Worm (Caenorhabditis elegans): ENCODE results near the gene F14H3.12.

F14H3.12 gene

DNA sequence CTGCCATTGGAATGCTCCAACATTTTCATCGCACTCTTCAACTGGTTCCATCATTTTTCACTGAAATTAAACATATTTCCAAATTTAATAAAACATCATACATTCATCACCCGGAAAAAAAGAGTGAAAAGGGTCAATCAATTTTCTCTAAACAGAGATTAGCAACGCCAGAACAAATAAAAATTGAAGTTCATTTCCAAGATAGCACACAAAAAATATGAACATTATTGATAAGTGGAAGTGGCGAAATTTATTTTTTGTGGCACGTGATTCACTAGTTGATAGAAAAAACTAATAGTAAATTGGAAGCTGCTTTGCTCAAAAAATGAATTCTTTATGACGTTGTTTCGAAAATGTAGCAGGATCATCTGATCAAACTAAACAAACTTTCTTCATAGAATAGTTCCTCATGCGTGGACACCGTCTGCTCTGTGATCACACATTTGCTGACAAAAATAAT, at the start of gene F14H3.12, which contains the start of gene srj-29:
TSS of gene F14H3.12 (minus strand) at position 74 of the 460 bp plus-strand sequence.
TSS of gene srj-29 (plus strand) at position 410 of the 460 bp plus-strand sequence.
- TF ChIP-seq ztf-11 (tag; optimal IDR thresholded peaks at IDR 0.05) (no peak), nhr-77 (tag; optimal IDR thresholded peaks at IDR 0.05) (no peak), nhr-237 (tag; optimal IDR thresholded peaks at IDR 0.05) (no peak), fos-1 (tag; optimal IDR thresholded peaks at IDR 0.05) (peak; percentile 30)

DNA sequence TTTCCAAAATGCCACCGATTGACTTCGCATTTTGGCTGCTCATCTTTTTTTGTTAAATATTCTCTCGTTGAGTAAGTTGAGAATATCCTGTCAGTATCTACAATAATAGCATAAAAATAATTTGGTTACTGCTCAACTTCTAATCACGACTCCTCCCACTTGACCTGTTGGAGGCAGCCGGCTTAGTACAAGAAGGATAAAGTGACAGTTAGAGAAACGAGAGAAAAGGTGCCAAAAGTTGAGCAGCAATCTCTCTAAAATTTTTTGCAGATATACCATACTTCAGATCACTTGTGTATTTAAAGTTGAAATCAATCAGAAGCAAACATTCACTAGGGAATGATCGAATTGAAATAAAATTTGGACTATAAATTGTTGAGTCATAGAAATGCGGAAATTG, 49.6 kb upstream of the F14H3.12 start, which contains the start of gene nhr-111:
TSS of gene nhr-111 (minus strand) at position 101 of the 400 bp plus-strand sequence.
- TF ChIP-seq Y55F3AM.14 (GFP tag; optimal IDR thresholded peaks at IDR 0.05) (no peak), nhr-6 (tag; optimal IDR thresholded peaks at IDR 0.05) (no peak), snpc-4 (tag; optimal IDR thresholded peaks at IDR 0.05) (no peak), elt-1 (tag; optimal IDR thresholded peaks at IDR 0.05) (no peak), nhr-77 (tag; optimal IDR thresholded peaks at IDR 0.05) (no peak), ama-1 (optimal IDR thresholded peaks at IDR 0.05) (no peak), nhr-129 (tag; optimal IDR thresholded peaks at IDR 0.05) (no peak), sma-3 (GFP tag; optimal IDR thresholded peaks at IDR 0.05) (no peak)

DNA sequence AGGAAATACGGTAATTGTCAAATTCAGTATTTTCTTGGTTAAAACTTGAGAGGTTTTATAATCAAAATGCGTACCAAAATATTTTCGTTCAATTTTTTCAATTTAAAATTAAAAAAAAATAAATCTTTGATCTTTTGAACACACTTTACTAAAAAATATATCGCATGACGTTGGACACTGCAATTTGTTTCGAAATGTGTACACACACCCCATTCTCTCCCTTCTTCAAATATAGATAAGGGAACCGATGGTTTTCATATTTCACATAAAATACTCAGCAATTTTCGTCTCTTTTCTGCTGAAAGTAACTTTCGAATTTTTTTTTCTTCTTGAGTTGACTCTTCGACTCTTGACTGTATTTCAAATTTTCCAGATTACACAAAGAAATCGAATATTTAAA, 46.3 kb upstream of the F14H3.12 start:
- TF ChIP-seq fos-1 (tag; optimal IDR thresholded peaks at IDR 0.05) (peak; percentile 24), F13H6.1 (tag; optimal IDR thresholded peaks at IDR 0.05) (no peak)

DNA sequence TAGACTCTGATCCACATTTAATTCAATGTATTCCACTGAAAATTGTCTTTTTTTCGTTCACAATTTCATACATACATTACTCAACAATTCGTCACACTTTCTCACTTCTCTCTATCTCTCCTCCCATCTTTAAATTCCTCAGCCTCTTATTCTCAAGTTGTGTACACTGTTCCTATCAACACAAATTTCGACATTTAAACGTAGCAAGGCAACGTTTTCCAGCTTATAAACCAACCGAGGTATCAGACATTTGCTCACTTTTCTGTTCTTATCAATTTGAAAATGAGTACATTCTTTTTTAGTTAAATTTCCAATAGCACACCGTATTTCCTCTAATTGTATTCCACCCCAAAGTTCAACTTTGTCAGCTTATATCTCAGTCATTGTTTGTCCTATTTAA, 45.8 kb upstream of the F14H3.12 start, which contains the start of gene skr-3:
TSS of gene skr-3 (plus strand) at position 163 of the 400 bp plus-strand sequence.
- TF ChIP-seq gmeb-1 (tag; optimal IDR thresholded peaks at IDR 0.05) (no peak), fos-1 (tag; optimal IDR thresholded peaks at IDR 0.05) (peak; percentile 71), sma-9 (GFP tag; optimal IDR thresholded peaks at IDR 0.05) (peak; percentile 38), sma-9 (tag; optimal IDR thresholded peaks at IDR 0.05) (no peak), R02D3.7 (tag; optimal IDR thresholded peaks at IDR 0.05) (no peak), ceh-16 (tag; optimal IDR thresholded peaks at IDR 0.05) (no peak)

DNA sequence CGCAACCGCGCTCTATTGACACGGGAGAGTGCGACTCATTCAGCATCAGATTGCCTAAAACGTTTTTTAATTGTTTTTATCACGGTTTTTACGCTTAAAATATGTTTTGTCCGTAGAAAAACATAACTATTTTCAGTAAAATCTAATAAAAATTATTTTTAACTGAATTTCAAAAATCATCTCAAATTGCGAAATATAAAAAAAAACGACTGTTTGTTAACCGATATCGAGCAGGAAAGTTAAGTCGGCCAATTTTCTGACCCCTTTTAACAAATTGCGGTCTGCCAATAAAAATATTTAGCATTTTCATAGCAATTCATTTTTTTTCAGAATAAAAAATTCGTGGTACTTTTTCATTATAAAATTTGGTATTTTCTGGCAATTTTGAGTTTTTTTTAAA, 45.4 kb upstream of the F14H3.12 start:
- no peak for TF ChIP-seq Y55F3AM.14 (GFP tag; optimal IDR thresholded peaks at IDR 0.05)
- TF ChIP-seq lin-39 (tag; optimal IDR thresholded peaks at IDR 0.05): no peak
- TF ChIP-seq C34F6.9 (tag; optimal IDR thresholded peaks at IDR 0.05): no peak
- no peak for TF ChIP-seq nhr-11 (tag; optimal IDR thresholded peaks at IDR 0.05)
- TF ChIP-seq nhr-6 (tag; optimal IDR thresholded peaks at IDR 0.05): no peak
- no peak for TF ChIP-seq peb-1 (tag; optimal IDR thresholded peaks at IDR 0.05)
- no peak for TF ChIP-seq aly-2 (tag; optimal IDR thresholded peaks at IDR 0.05)
- no peak for TF ChIP-seq nhr-23 (tag; optimal IDR thresholded peaks at IDR 0.05)
- no peak for TF ChIP-seq mbf-1 (tag; optimal IDR thresholded peaks at IDR 0.05)
- TF ChIP-seq unc-62 (GFP tag; optimal IDR thresholded peaks at IDR 0.05): no peak
- no peak for TF ChIP-seq nhr-12 (tag; optimal IDR thresholded peaks at IDR 0.05)
- TF ChIP-seq ztf-1 (GFP tag; conservative IDR thresholded peaks at IDR 0.05): no peak
- TF ChIP-seq lin-13 (GFP tag; optimal IDR thresholded peaks at IDR 0.05): no peak
- no peak for TF ChIP-seq unc-55 (GFP tag; optimal IDR thresholded peaks at IDR 0.05)
- no peak for TF ChIP-seq lin-11 (tag; optimal IDR thresholded peaks at IDR 0.05)

DNA sequence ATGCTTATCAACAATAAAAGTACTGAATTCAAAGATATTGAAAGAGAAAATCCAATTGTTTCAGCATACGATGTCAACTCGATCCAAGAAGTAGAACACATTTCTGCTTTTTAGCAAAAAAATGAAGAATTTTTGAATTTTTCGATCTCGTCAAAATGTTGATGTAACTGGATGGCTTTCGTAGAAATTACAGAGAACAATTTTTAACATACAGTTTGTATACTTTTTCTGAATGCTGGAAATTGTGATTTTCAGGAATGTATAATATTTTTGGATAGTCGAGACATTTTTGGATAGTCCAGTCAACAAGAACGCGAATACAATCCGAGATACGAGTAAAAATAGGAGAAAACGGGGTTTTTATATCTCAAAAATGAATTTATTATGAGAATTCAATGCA, 43.5 kb upstream of the F14H3.12 start, which contains the start of gene str-103:
TSS of gene str-103 (minus strand) at position 101 of the 400 bp plus-strand sequence.
- TF ChIP-seq sma-9 (GFP tag; optimal IDR thresholded peaks at IDR 0.05) (no peak), sma-9 (tag; optimal IDR thresholded peaks at IDR 0.05) (no peak), F13H6.1 (tag; optimal IDR thresholded peaks at IDR 0.05) (no peak), unc-55 (GFP tag; optimal IDR thresholded peaks at IDR 0.05) (no peak), skn-1 (tag; optimal IDR thresholded peaks at IDR 0.05) (no peak), ceh-82 (tag; optimal IDR thresholded peaks at IDR 0.05) (no peak), nhr-11 (tag; optimal IDR thresholded peaks at IDR 0.05) (no peak), C34F6.9 (tag; optimal IDR thresholded peaks at IDR 0.05) (no peak), nhr-12 (tag; optimal IDR thresholded peaks at IDR 0.05) (no peak), blmp-1 (tag; optimal IDR thresholded peaks at IDR 0.05; ENCODE audit: insufficient read depth) (no peak), snpc-4 (tag; optimal IDR thresholded peaks at IDR 0.05) (no peak), mdl-1 (tag; optimal IDR thresholded peaks at IDR 0.05) (no peak)

All from whole organism, L2 larva.